Worm (Caenorhabditis elegans) whole organism, L1 larva: ENCODE data around the gene H39E20.1.
A peak's percentile ranks its signal among the peaks of the same experiment; 100 is the strongest.

ENCODE experiments used
- aly-2 ChIP-seq: fragments of 150-350 bp; optimal IDR thresholded peaks from 2 replicates; lab custom pipeline; 2014; ENCODE audit warnings: missing biosample characterization, missing genetic modification characterization
- ces-1 ChIP-seq: fragments of 150-350 bp; optimal IDR thresholded peaks from 2 replicates; lab custom pipeline; 2014; ENCODE audit warnings: missing biosample characterization, missing genetic modification reagents, missing genetic modification characterization
- dpl-1 ChIP-seq, 3 experiments: fragments of 150-350 bp in 2 of 3; sonication (generic microtip) in 1 of 3; optimal IDR thresholded peaks; 2 replicates each; lab custom pipeline; 2014 to 2017; ENCODE audit warnings: missing biosample characterization in 3 of 3, missing genetic modification characterization in 3 of 3, missing genetic modification reagents in 3 of 3
- lin-13 ChIP-seq: fragments of 150-350 bp; optimal IDR thresholded peaks from 2 replicates; lab custom pipeline; 2014; ENCODE audit warnings: missing biosample characterization, missing genetic modification reagents, missing genetic modification characterization
- nhr-85 ChIP-seq: sonication (generic microtip); peaks from one replicate; lab custom pipeline; 2016; ENCODE audit warnings: missing genetic modification characterization, inconsistent platforms, missing compliant biosample characterization
- unc-98 ChIP-seq: fragments of 200-800 bp; sonication (Bioruptor generic); IDR thresholded peaks from 2 replicates; pipeline ENCODE4 v1.3.6; 2022; ENCODE audit warnings: missing genetic modification characterization, missing compliant biosample characterization

ce11 chrX:1438925-1439324 lies 41.5 kb upstream of the H39E20.1 start:
- TF ChIP-seq nhr-85 (no peak), aly-2 (no peak), unc-98 (GFP tag; lab: Robert Waterston, UW) (no peak), lin-13 (GFP tag; lab: Kevin White, UChicago) (no peak), ces-1 (no peak), dpl-1 (GFP tag; optimal IDR thresholded peaks at IDR 0.05; lab: Kevin White, UChicago) (peak in 1 of 3 experiments; percentile 6)
